Worm (Caenorhabditis elegans) whole organism, young adult: Measurements from ENCODE around the gene alh-8.
"Not testable (repeated sequence)": the region's sequence is repeated elsewhere in the genome, so short reads cannot be mapped to it uniquely, and the experiment has no call there.

ENCODE experiments used
- B0019.2 ChIP-seq: fragments of 200-800 bp; sonication (Bioruptor generic); conservative IDR thresholded peaks from 2 replicates; pipeline ENCODE4 v1.3.6; 2022; ENCODE audit warnings: missing genetic modification reagents, missing genetic modification characterization, missing compliant biosample characterization
- B0261.1 ChIP-seq: sonication (generic microtip); optimal IDR thresholded peaks from 2 replicates; lab custom pipeline; 2016; ENCODE audit warnings: mild to moderate bottlenecking, missing genetic modification characterization, moderate library complexity, missing compliant biosample characterization
- C06A6.2 ChIP-seq: fragments of 200-800 bp; sonication (Bioruptor generic); conservative IDR thresholded peaks from 2 replicates; pipeline ENCODE4 v1.3.6; 2022; ENCODE audit warnings: missing genetic modification characterization, missing compliant biosample characterization
- F10E7.11 ChIP-seq: sonication (generic microtip); optimal IDR thresholded peaks from 2 replicates; lab custom pipeline; 2017; ENCODE audit warnings: mild to moderate bottlenecking, missing genetic modification characterization, moderate library complexity, missing compliant biosample characterization
- F33H1.4 ChIP-seq: fragments of 200-800 bp; sonication (Bioruptor generic); IDR thresholded peaks from 2 replicates; pipeline ENCODE4 v1.3.6; 2022; ENCODE audit warnings: missing genetic modification reagents, missing genetic modification characterization, missing compliant biosample characterization
- F52B5.7 ChIP-seq: sonication (generic microtip); optimal IDR thresholded peaks from 2 replicates; lab custom pipeline; 2016; ENCODE audit warnings: mild to moderate bottlenecking, missing genetic modification characterization, missing compliant biosample characterization
- F57A8.1 ChIP-seq: fragments of 200-800 bp; sonication (Bioruptor generic); optimal IDR thresholded peaks from 2 replicates; lab custom pipeline; 2018; ENCODE audit warnings: mild to moderate bottlenecking, missing genetic modification characterization, moderate library complexity, missing compliant biosample characterization
- F57C9.4 ChIP-seq: sonication (generic microtip); optimal IDR thresholded peaks from 2 replicates; lab custom pipeline; 2017; ENCODE audit warnings: mild to moderate bottlenecking, missing genetic modification characterization, missing compliant biosample characterization
- K11D2.4 ChIP-seq: fragments of 200-800 bp; sonication (Bioruptor generic); IDR thresholded peaks from 2 replicates; pipeline ENCODE4 v1.3.6; 2022; ENCODE audit warnings: missing genetic modification reagents, missing genetic modification characterization, missing compliant biosample characterization
- T07F8.4 ChIP-seq: sonication (generic microtip); optimal IDR thresholded peaks from 2 replicates; lab custom pipeline; 2016; ENCODE audit warnings: mild to moderate bottlenecking, missing genetic modification characterization, moderate library complexity, missing compliant biosample characterization
- Y53G8AR.9 ChIP-seq: fragments of 200-800 bp; sonication (Bioruptor generic); conservative IDR thresholded peaks from 2 replicates; pipeline ENCODE4 v1.3.6; 2022; ENCODE audit warnings: missing genetic modification reagents, missing genetic modification characterization, missing compliant biosample characterization
- Y56A3A.18 ChIP-seq: fragments of 200-800 bp; sonication (Bioruptor generic); IDR thresholded peaks from 2 replicates; pipeline ENCODE4 v1.3.6; 2022; ENCODE audit warnings: missing genetic modification reagents, missing genetic modification characterization, missing compliant biosample characterization
- Y79H2A.3 ChIP-seq: fragments of 200-800 bp; sonication (Bioruptor generic); conservative IDR thresholded peaks from 2 replicates; pipeline ENCODE4 v1.3.6; 2022; ENCODE audit warnings: missing genetic modification reagents, missing genetic modification characterization, missing compliant biosample characterization
- Y95B8A.8 ChIP-seq: fragments of 200-800 bp; sonication (Bioruptor generic); IDR thresholded peaks from 2 replicates; pipeline ENCODE4 v1.3.6; 2022; ENCODE audit warnings: missing genetic modification reagents, missing genetic modification characterization, missing compliant biosample characterization
- athp-1 ChIP-seq: sonication (generic microtip); optimal IDR thresholded peaks from 2 replicates; lab custom pipeline; 2017; ENCODE audit warnings: mild to moderate bottlenecking, missing genetic modification characterization, missing compliant biosample characterization
- bed-1 ChIP-seq: fragments of 200-800 bp; sonication (Bioruptor generic); IDR thresholded peaks from 2 replicates; pipeline ENCODE4 v1.3.6; 2022; ENCODE audit warnings: missing genetic modification reagents, missing genetic modification characterization, missing compliant biosample characterization
- ccch-3 ChIP-seq: fragments of 200-800 bp; sonication (Bioruptor generic); optimal IDR thresholded peaks from 2 replicates; lab custom pipeline; 2018; ENCODE audit warnings: mild to moderate bottlenecking, missing genetic modification characterization, missing compliant biosample characterization
- ceh-100 ChIP-seq: fragments of 200-800 bp; sonication (Bioruptor generic); IDR thresholded peaks from 2 replicates; pipeline ENCODE4 v1.3.6; 2022; ENCODE audit warnings: missing genetic modification reagents, missing genetic modification characterization, missing compliant biosample characterization
- ceh-79 ChIP-seq: sonication (generic microtip); optimal IDR thresholded peaks from 2 replicates; lab custom pipeline; 2017; ENCODE audit warnings: mild to moderate bottlenecking, missing genetic modification characterization, missing compliant biosample characterization
- ceh-91 ChIP-seq: fragments of 200-800 bp; sonication (Bioruptor generic); IDR thresholded peaks from 2 replicates; pipeline ENCODE4 v1.3.6; 2022; ENCODE audit warnings: missing genetic modification reagents, missing genetic modification characterization, missing compliant biosample characterization
- chd-7 ChIP-seq: sonication (generic microtip); optimal IDR thresholded peaks from 2 replicates; lab custom pipeline; 2016; ENCODE audit warnings: mild to moderate bottlenecking, missing genetic modification characterization, moderate library complexity, missing compliant biosample characterization
- dpff-1 ChIP-seq: sonication (generic microtip); optimal IDR thresholded peaks from 2 replicates; lab custom pipeline; 2017; ENCODE audit warnings: mild to moderate bottlenecking, missing genetic modification characterization, missing compliant biosample characterization
- egl-44 ChIP-seq: fragments of 200-800 bp; sonication (Bioruptor generic); IDR thresholded peaks from 2 replicates; pipeline ENCODE4 v1.3.6; 2022; ENCODE audit warnings: missing genetic modification reagents, missing genetic modification characterization, missing compliant biosample characterization
- ekl-4 ChIP-seq: fragments of 200-800 bp; sonication (Bioruptor generic); IDR thresholded peaks from 2 replicates; pipeline ENCODE4 v1.3.6; 2022; ENCODE audit warnings: missing genetic modification reagents, missing genetic modification characterization, missing compliant biosample characterization
- ets-4 ChIP-seq: fragments of 200-800 bp; sonication (Bioruptor generic); optimal IDR thresholded peaks from 2 replicates; lab custom pipeline; 2018; ENCODE audit warnings: mild to moderate bottlenecking, missing genetic modification characterization, missing compliant biosample characterization
- fkh-3 ChIP-seq: sonication (generic microtip); optimal IDR thresholded peaks from 2 replicates; lab custom pipeline; 2016; ENCODE audit warnings: mild to moderate bottlenecking, missing genetic modification characterization, missing compliant biosample characterization
- gei-17 ChIP-seq: fragments of 200-800 bp; sonication (Bioruptor generic); optimal IDR thresholded peaks from 2 replicates; lab custom pipeline; 2018; ENCODE audit warnings: mild to moderate bottlenecking, missing genetic modification characterization, missing compliant biosample characterization
- hmg-1.2 ChIP-seq: fragments of 200-800 bp; sonication (Bioruptor generic); IDR thresholded peaks from 2 replicates; pipeline ENCODE4 v1.3.6; 2022; ENCODE audit warnings: missing genetic modification reagents, missing genetic modification characterization, missing compliant biosample characterization
- hsf-1 ChIP-seq: fragments of 200-800 bp; sonication (Bioruptor generic); IDR thresholded peaks from 2 replicates; pipeline ENCODE4 v1.3.6; 2022; ENCODE audit warnings: missing genetic modification reagents, missing genetic modification characterization, missing compliant biosample characterization
- let-526 ChIP-seq: fragments of 200-800 bp; sonication (Bioruptor generic); IDR thresholded peaks from 2 replicates; pipeline ENCODE4 v1.3.6; 2022; ENCODE audit warnings: missing genetic modification reagents, missing genetic modification characterization, missing compliant biosample characterization
- lin-40 ChIP-seq: sonication (generic microtip); optimal IDR thresholded peaks from 2 replicates; lab custom pipeline; 2016; ENCODE audit warnings: missing genetic modification characterization, mild to moderate bottlenecking, missing compliant biosample characterization, missing genotype, missing genetic modification reagents
- lin-54 ChIP-seq: fragments of 200-800 bp; sonication (Bioruptor generic); optimal IDR thresholded peaks from 2 replicates; lab custom pipeline; 2018; ENCODE audit warnings: mild to moderate bottlenecking, missing genetic modification characterization, missing compliant biosample characterization
- lsl-1 ChIP-seq: fragments of 200-800 bp; sonication (Bioruptor generic); optimal IDR thresholded peaks from 2 replicates; lab custom pipeline; 2018; ENCODE audit warnings: mild to moderate bottlenecking, missing genetic modification characterization, moderate library complexity, missing compliant biosample characterization
- madf-10 ChIP-seq: sonication (generic microtip); optimal IDR thresholded peaks from 2 replicates; lab custom pipeline; 2016; ENCODE audit warnings: mild to moderate bottlenecking, missing genetic modification characterization, missing compliant biosample characterization
- mcd-1 ChIP-seq: fragments of 200-800 bp; sonication (Bioruptor generic); IDR thresholded peaks from 2 replicates; pipeline ENCODE4 v1.3.6; 2022; ENCODE audit warnings: missing genetic modification reagents, missing genetic modification characterization, missing compliant biosample characterization
- nhr-120 ChIP-seq: fragments of 200-800 bp; sonication (Bioruptor generic); IDR thresholded peaks from 2 replicates; pipeline ENCODE4 v1.3.6; 2022; ENCODE audit warnings: missing genetic modification characterization, missing compliant biosample characterization
- rcor-1 ChIP-seq: fragments of 200-800 bp; sonication (Bioruptor generic); IDR thresholded peaks from 2 replicates; pipeline ENCODE4 v1.3.6; 2022; ENCODE audit warnings: missing genetic modification reagents, missing genetic modification characterization, missing compliant biosample characterization
- rpc-1 ChIP-seq, 2 experiments: fragments of 150-350 bp in 1 of 2; sonication (generic microtip) in 1 of 2; optimal IDR thresholded peaks; 2 replicates each; lab custom pipeline; 2014 to 2018; ENCODE audit warnings: missing biosample characterization in 1 of 2, missing genetic modification characterization in 1 of 2, missing genetic modification reagents in 1 of 2, missing genotype in 1 of 2
- snpc-4 ChIP-seq, 5 experiments: fragments of 150-350 bp in 1 of 5; sonication (generic microtip) in 4 of 5; optimal IDR thresholded peaks; 2 replicates each; lab custom pipeline; 2014 to 2018; ENCODE audit warnings: missing genetic modification characterization in 5 of 5, missing biosample characterization in 3 of 5, antibody characterized with exemption in 2 of 5, mild to moderate bottlenecking in 2 of 5, missing compliant biosample characterization in 2 of 5, missing genotype in 2 of 5, moderate library complexity in 2 of 5, missing genetic modification reagents in 1 of 5
- somi-1 ChIP-seq: fragments of 200-800 bp; sonication (Bioruptor generic); optimal IDR thresholded peaks from 2 replicates; lab custom pipeline; 2018; ENCODE audit warnings: mild to moderate bottlenecking, missing genetic modification characterization, missing compliant biosample characterization
- tbx-9 ChIP-seq: sonication (generic microtip); optimal IDR thresholded peaks from 2 replicates; lab custom pipeline; 2016; ENCODE audit warnings: borderline replicate concordance, missing genetic modification characterization, inconsistent platforms, missing compliant biosample characterization
- tlf-1 ChIP-seq: fragments of 200-800 bp; sonication (Bioruptor generic); optimal IDR thresholded peaks from 2 replicates; lab custom pipeline; 2018; ENCODE audit warnings: mild to moderate bottlenecking, missing genetic modification characterization, missing compliant biosample characterization
- zfh-2 ChIP-seq: fragments of 200-800 bp; sonication (Bioruptor generic); conservative IDR thresholded peaks from 2 replicates; pipeline ENCODE4 v1.3.6; 2022; ENCODE audit warnings: missing genetic modification reagents, missing genetic modification characterization, missing compliant biosample characterization
- ztf-22 ChIP-seq: fragments of 200-800 bp; sonication (Bioruptor generic); optimal IDR thresholded peaks from 2 replicates; lab custom pipeline; 2018; ENCODE audit warnings: mild to moderate bottlenecking, missing genetic modification characterization, moderate library complexity, missing compliant biosample characterization
- ztf-25 ChIP-seq: fragments of 200-800 bp; sonication (Bioruptor generic); IDR thresholded peaks from 2 replicates; pipeline ENCODE4 v1.3.6; 2022; ENCODE audit warnings: missing genetic modification reagents, missing genetic modification characterization, missing compliant biosample characterization
- ztf-26 ChIP-seq: sonication (generic microtip); optimal IDR thresholded peaks from 2 replicates; lab custom pipeline; 2017; ENCODE audit warnings: missing genetic modification characterization, missing compliant biosample characterization
- ztf-28 ChIP-seq: fragments of 200-800 bp; sonication (Bioruptor generic); IDR thresholded peaks from 2 replicates; pipeline ENCODE4 v1.3.6; 2022; ENCODE audit warnings: missing genetic modification reagents, missing genetic modification characterization, missing compliant biosample characterization
- ztf-6 ChIP-seq: fragments of 200-800 bp; sonication (Bioruptor generic); IDR thresholded peaks from 2 replicates; pipeline ENCODE4 v1.3.6; 2022; ENCODE audit warnings: missing genetic modification reagents, missing genetic modification characterization, missing compliant biosample characterization

alh-8 gene

ce11 chrII:11759277-11759676 is 30.4 kb downstream of the alh-8 start, which contains the start of the genes F44E5.4 and F44E5.5 (continued):
- TF ChIP-seq ztf-22 (GFP tag; lab: Kevin White, UChicago) (peak; percentile 97), ztf-6 (GFP tag; lab: Robert Waterston, UW) (peak; percentile 95), Y79H2A.3 (GFP tag; lab: Robert Waterston, UW) (peak; percentile 99), ceh-91 (GFP tag; lab: Robert Waterston, UW) (peak; percentile 62), hmg-1.2 (GFP tag; lab: Robert Waterston, UW) (peak; percentile 100), ztf-25 (peak; percentile 75; the same call in 1 of the 2 replicates), fkh-3 (tag; lab: Kevin White, UChicago) (peak; percentile 92), chd-7 (peak; percentile 99), zfh-2 (GFP tag; lab: Robert Waterston, UW) (peak; percentile 79), B0261.1 (peak; percentile 40), gei-17 (peak; percentile 89), somi-1 (GFP tag; lab: Kevin White, UChicago) (peak; percentile 97), athp-1 (peak; percentile 98), B0019.2 (GFP tag; lab: Robert Waterston, UW) (peak; percentile 71; the same call in 1 of the 2 replicates), ceh-100 (GFP tag; lab: Robert Waterston, UW) (peak; percentile 88), mcd-1 (peak; percentile 97), ccch-3 (GFP tag; lab: Kevin White, UChicago) (peak; percentile 53), K11D2.4 (GFP tag; lab: Robert Waterston, UW) (peak; percentile 99), tbx-9 (tag; lab: Kevin White, UChicago) (peak; percentile 93), dpff-1 (peak; percentile 93), egl-44 (peak; percentile 98), ztf-28 (GFP tag; lab: Robert Waterston, UW) (peak; percentile 79), F52B5.7 (peak; percentile 98), hsf-1 (GFP tag; lab: Robert Waterston, UW) (peak; percentile 100), lsl-1 (GFP tag; lab: Kevin White, UChicago) (peak; percentile 65), F10E7.11 (peak; percentile 97), F57C9.4 (tag; lab: Kevin White, UChicago) (peak; percentile 97), ekl-4 (GFP tag; lab: Robert Waterston, UW) (peak; percentile 99), let-526 (peak; percentile 100), ets-4 (GFP tag; lab: Kevin White, UChicago) (peak; percentile 92), bed-1 (GFP tag; lab: Robert Waterston, UW) (peak; percentile 99), C06A6.2 (GFP tag; lab: Robert Waterston, UW) (peak; percentile 98), lin-40 (peak; percentile 97), madf-10 (peak; percentile 79), Y56A3A.18 (GFP tag; lab: Robert Waterston, UW) (peak; percentile 99), snpc-4 (tag; optimal IDR thresholded peaks at IDR 0.05; lab: Kevin White, UChicago) (peak in 2 of 4 experiments; percentile 57 to 61), lin-54 (GFP tag; lab: Kevin White, UChicago) (peak; percentile 81), ceh-79 (peak; percentile 99), Y53G8AR.9 (peak; percentile 99), F57A8.1 (GFP tag; lab: Kevin White, UChicago) (peak; percentile 7), tlf-1 (GFP tag; lab: Kevin White, UChicago) (peak; percentile 94), ztf-26 (tag; lab: Kevin White, UChicago) (peak; percentile 97), Y95B8A.8 (GFP tag; lab: Robert Waterston, UW) (peak; percentile 97), rcor-1 (GFP tag; lab: Robert Waterston, UW) (peak; percentile 92), rpc-1 (optimal IDR thresholded peaks at IDR 0.05; lab: Kevin White, UChicago) (peak; percentile 100), T07F8.4 (tag; lab: Kevin White, UChicago) (peak; percentile 55), nhr-120 (GFP tag; lab: Robert Waterston, UW) (peak; percentile 99), F33H1.4 (GFP tag; lab: Robert Waterston, UW) (peak; percentile 77)
- TF ChIP-seq snpc-4 (GFP tag; optimal IDR thresholded peaks at IDR 0.05; lab: Kevin White, UChicago); rpc-1 (tag; optimal IDR thresholded peaks at IDR 0.05; lab: Kevin White, UChicago): not testable (repeated sequence)
